Fruit fly (Drosophila melanogaster) whole organism, adult: ENCODE measurements around the gene Tailor.

Experiments
- CG11617 ChIP-seq: fragments of 200-800 bp; sonication (Bioruptor generic); optimal IDR thresholded peaks from 2 replicates; lab custom pipeline; 2017; ENCODE audit warnings: mild to moderate bottlenecking, missing biosample characterization, missing genetic modification reagents, missing genetic modification characterization
- CG12768 ChIP-seq: fragments of 200-800 bp; sonication (Bioruptor generic); optimal IDR thresholded peaks from 2 replicates; lab custom pipeline; 2017; ENCODE audit warnings: missing biosample characterization, missing genetic modification characterization, mild to moderate bottlenecking, moderate library complexity, missing genetic modification reagents
- CG14711 ChIP-seq: fragments of 200-800 bp; sonication (Bioruptor generic); optimal IDR thresholded peaks from 2 replicates; lab custom pipeline; 2018; ENCODE audit warnings: missing biosample characterization, mild to moderate bottlenecking, missing genetic modification characterization, moderate library complexity
- CG1620 ChIP-seq: fragments of 200-800 bp; sonication (Bioruptor generic); optimal IDR thresholded peaks from 2 replicates; lab custom pipeline; 2016; ENCODE audit warnings: missing biosample characterization, missing genetic modification characterization
- CG33017 ChIP-seq: fragments of 200-800 bp; sonication (Bioruptor generic); optimal IDR thresholded peaks from 2 replicates; lab custom pipeline; 2018; ENCODE audit warnings: missing biosample characterization, mild to moderate bottlenecking, missing genetic modification characterization, moderate library complexity
- CG5204 ChIP-seq: fragments of 200-800 bp; sonication (Bioruptor generic); optimal IDR thresholded peaks from 2 replicates; lab custom pipeline; 2016; ENCODE audit warnings: missing biosample characterization, missing genetic modification characterization
- CG7045 ChIP-seq: fragments of 200-800 bp; sonication (Bioruptor generic); optimal IDR thresholded peaks from 2 replicates; lab custom pipeline; 2017; ENCODE audit warnings: missing biosample characterization, mild to moderate bottlenecking, missing genetic modification characterization
- CG7101 ChIP-seq: fragments of 200-800 bp; sonication (Bioruptor generic); optimal IDR thresholded peaks from 2 replicates; lab custom pipeline; 2018; ENCODE audit warnings: missing biosample characterization, mild to moderate bottlenecking, missing genetic modification characterization, moderate library complexity
- Clk ChIP-seq: fragments of 200-800 bp; sonication (Bioruptor generic); optimal IDR thresholded peaks from 2 replicates; lab custom pipeline; 2017; ENCODE audit warnings: missing biosample characterization, missing genetic modification characterization
- Crg-1 ChIP-seq: fragments of 200-800 bp; sonication (Bioruptor generic); optimal IDR thresholded peaks from 2 replicates; lab custom pipeline; 2016; ENCODE audit warnings: missing biosample characterization, missing genetic modification characterization
- Hr96 ChIP-seq: fragments of 200-800 bp; sonication (Bioruptor generic); optimal IDR thresholded peaks from 2 replicates; lab custom pipeline; 2016; ENCODE audit warnings: missing biosample characterization, missing genetic modification characterization
- Mnt ChIP-seq: fragments of 200-800 bp; sonication (Bioruptor generic); optimal IDR thresholded peaks from 2 replicates; lab custom pipeline; 2016; ENCODE audit warnings: missing biosample characterization, mild to moderate bottlenecking, missing genetic modification characterization
- bab1 ChIP-seq: fragments of 200-800 bp; sonication (Bioruptor generic); optimal IDR thresholded peaks from 3 replicates; lab custom pipeline; 2019; ENCODE audit warnings: missing biosample characterization, mild to moderate bottlenecking, missing genetic modification characterization, moderate library complexity
- cic ChIP-seq: fragments of 200-800 bp; sonication (Bioruptor generic); optimal IDR thresholded peaks from 2 replicates; lab custom pipeline; 2017; ENCODE audit warnings: missing biosample characterization, mild to moderate bottlenecking, missing genetic modification characterization, moderate library complexity
- cnc ChIP-seq, 2 experiments: fragments of >200 bp; optimal IDR thresholded peaks; 2 replicates each; lab custom pipeline; 2017
- kay ChIP-seq: fragments of 200-800 bp; sonication (Bioruptor generic); peaks from one replicate; lab custom pipeline; 2016; ENCODE audit warnings: missing biosample characterization, missing genetic modification characterization, borderline replicate concordance
- ovo ChIP-seq: fragments of 200-800 bp; sonication (Bioruptor generic); optimal IDR thresholded peaks from 2 replicates; lab custom pipeline; 2016; ENCODE audit warnings: missing biosample characterization, missing genetic modification characterization
- pad ChIP-seq: fragments of 200-800 bp; sonication (Bioruptor generic); optimal IDR thresholded peaks from 3 replicates; lab custom pipeline; 2017; ENCODE audit warnings: missing biosample characterization, missing genetic modification characterization, mild to moderate bottlenecking, moderate library complexity, missing genetic modification reagents
- tj ChIP-seq: fragments of 200-800 bp; sonication (Bioruptor generic); optimal IDR thresholded peaks from 3 replicates; lab custom pipeline; 2017; ENCODE audit warnings: missing biosample characterization, mild to moderate bottlenecking, missing genetic modification characterization, moderate library complexity
- toe ChIP-seq: fragments of 200-800 bp; sonication (Bioruptor generic); optimal IDR thresholded peaks from 2 replicates; lab custom pipeline; 2016; ENCODE audit warnings: missing biosample characterization, missing genetic modification characterization

The Tailor gene

dm6 chr3R:7124109-7124639, 38.3 kb upstream of the Tailor start, which contains the start of the genes Alh and CG10098:
Gene Alh, minus strand, starts transcription at chr3R:7124185.
Gene CG10098, plus strand, starts transcription at chr3R:7124548.
- TF ChIP-seq CG7045 (GFP tag; lab: Kevin White, UChicago) (peak; percentile 81), CG14711 (tag; lab: Kevin White, UChicago) (peak; percentile 53), cnc (optimal IDR thresholded peaks at IDR 0.05; lab: Kevin White, UChicago) (no peak), CG12768 (peak; percentile 80), ovo (GFP tag; lab: Kevin White, UChicago) (peak; percentile 88), CG7101 (tag; lab: Kevin White, UChicago) (peak; percentile 82), CG5204 (GFP tag; lab: Kevin White, UChicago) (peak; percentile 93), kay (peak; percentile 96), Hr96 (GFP tag; lab: Kevin White, UChicago) (peak; percentile 89), Crg-1 (GFP tag; lab: Kevin White, UChicago) (peak; percentile 83), CG1620 (GFP tag; lab: Kevin White, UChicago) (peak; percentile 94), CG11617 (GFP tag; lab: Kevin White, UChicago) (peak; percentile 90), Mnt (GFP tag; lab: Kevin White, UChicago) (peak; percentile 68), pad (GFP tag; lab: Kevin White, UChicago) (peak; percentile 71), bab1 (GFP tag; lab: Kevin White, UChicago) (peak; percentile 22), Clk (GFP tag; lab: Kevin White, UChicago) (peak; percentile 86), toe (GFP tag; lab: Kevin White, UChicago) (peak; percentile 97), cic (GFP tag; lab: Kevin White, UChicago) (no peak), tj (GFP tag; lab: Kevin White, UChicago) (peak; percentile 69), CG33017 (tag; lab: Kevin White, UChicago) (peak; percentile 36)

dm6 chr3R:7123699-7124098, 37.8 kb upstream of the Tailor start:
- TF ChIP-seq CG14711 (tag; lab: Kevin White, UChicago) (no peak), toe (GFP tag; lab: Kevin White, UChicago) (no peak), CG11617 (GFP tag; lab: Kevin White, UChicago) (no peak), CG33017 (tag; lab: Kevin White, UChicago) (no peak), Hr96 (GFP tag; lab: Kevin White, UChicago) (no peak), cic (GFP tag; lab: Kevin White, UChicago) (peak; percentile 87), bab1 (GFP tag; lab: Kevin White, UChicago) (no peak), CG5204 (GFP tag; lab: Kevin White, UChicago) (no peak), Crg-1 (GFP tag; lab: Kevin White, UChicago) (no peak), Mnt (GFP tag; lab: Kevin White, UChicago) (peak; percentile 72), tj (GFP tag; lab: Kevin White, UChicago) (peak; percentile 88), CG1620 (GFP tag; lab: Kevin White, UChicago) (no peak), CG7101 (tag; lab: Kevin White, UChicago) (no peak), CG12768 (no peak), cnc (optimal IDR thresholded peaks at IDR 0.05; lab: Kevin White, UChicago) (no peak)

- TF ChIP-seq pad (GFP tag; lab: Kevin White, UChicago) (peak; percentile 37), Hr96 (GFP tag; lab: Kevin White, UChicago) (no peak), CG1620 (GFP tag; lab: Kevin White, UChicago) (no peak), cnc (optimal IDR thresholded peaks at IDR 0.05; lab: Kevin White, UChicago) (no peak), tj (GFP tag; lab: Kevin White, UChicago) (no peak), CG7045 (GFP tag; lab: Kevin White, UChicago) (no peak), CG14711 (tag; lab: Kevin White, UChicago) (no peak)
Observed at dm6 chr3R:7123073-7123572, 37.2 kb upstream of the Tailor start.

dm6 chr3R:7122172-7123072, 36.5 kb upstream of the Tailor start:
- TF ChIP-seq pad (GFP tag; lab: Kevin White, UChicago) (peak; percentile 99), tj (GFP tag; lab: Kevin White, UChicago) (peak; percentile 4), ovo (GFP tag; lab: Kevin White, UChicago) (peak; percentile 96), CG12768 (no peak), CG1620 (GFP tag; lab: Kevin White, UChicago) (no peak), Hr96 (GFP tag; lab: Kevin White, UChicago) (no peak), Mnt (GFP tag; lab: Kevin White, UChicago) (no peak)

- TF ChIP-seq CG5204 (GFP tag; lab: Kevin White, UChicago) = no peak
- no peak for TF ChIP-seq tj (GFP tag; lab: Kevin White, UChicago)
- TF ChIP-seq Crg-1 (GFP tag; lab: Kevin White, UChicago) = no peak
- TF ChIP-seq CG7101 (tag; lab: Kevin White, UChicago) = no peak
- TF ChIP-seq cic (GFP tag; lab: Kevin White, UChicago) = no peak
- TF ChIP-seq pad (GFP tag; lab: Kevin White, UChicago) = no peak
- TF ChIP-seq Clk (GFP tag; lab: Kevin White, UChicago) = no peak
- TF ChIP-seq cnc (optimal IDR thresholded peaks at IDR 0.05; lab: Kevin White, UChicago) = no peak
- TF ChIP-seq Mnt (GFP tag; lab: Kevin White, UChicago) = no peak
- no peak for TF ChIP-seq CG33017 (tag; lab: Kevin White, UChicago)
- no peak for TF ChIP-seq ovo (GFP tag; lab: Kevin White, UChicago)
- no peak for TF ChIP-seq kay
- no peak for TF ChIP-seq CG7045 (GFP tag; lab: Kevin White, UChicago)
- TF ChIP-seq toe (GFP tag; lab: Kevin White, UChicago) = no peak
- no peak for TF ChIP-seq bab1 (GFP tag; lab: Kevin White, UChicago)
- no peak for TF ChIP-seq CG1620 (GFP tag; lab: Kevin White, UChicago)
- TF ChIP-seq CG12768 = no peak
- no peak for TF ChIP-seq CG11617 (GFP tag; lab: Kevin White, UChicago)
Observed at dm6 chr3R:7117590-7117989, 31.7 kb upstream of the Tailor start, which contains the start of gene Mlp84B. Gene Mlp84B, minus strand, starts transcription at chr3R:7117732.
